Worm (Caenorhabditis elegans) whole organism, L1 larva: ENCODE data around the gene srsx-34.

Experiments used
- C04F5.9 ChIP-seq: sonication (generic microtip); optimal IDR thresholded peaks from 2 replicates; lab custom pipeline; 2016; ENCODE audit warnings: missing genetic modification characterization, missing compliant biosample characterization
- fos-1 ChIP-seq: fragments of 150-350 bp; optimal IDR thresholded peaks from 2 replicates; lab custom pipeline; 2014; ENCODE audit warnings: missing biosample characterization, missing genetic modification characterization
- jun-1 ChIP-seq: fragments of 150-350 bp; optimal IDR thresholded peaks from 2 replicates; lab custom pipeline; 2014; ENCODE audit warnings: missing biosample characterization, missing genetic modification reagents, missing genetic modification characterization
- lin-39 ChIP-seq: fragments of 150-350 bp; optimal IDR thresholded peaks from 2 replicates; lab custom pipeline; 2014; ENCODE audit warnings: missing biosample characterization, missing genetic modification reagents, missing genetic modification characterization
- mdl-1 ChIP-seq, 2 experiments: fragments of 150-350 bp; optimal IDR thresholded peaks; 2 replicates each; lab custom pipeline; 2014 to 2017; ENCODE audit warnings: missing biosample characterization in 2 of 2, missing genetic modification characterization in 2 of 2, inconsistent platforms in 1 of 2
- nhr-12 ChIP-seq: sonication (generic microtip); optimal IDR thresholded peaks from 2 replicates; lab custom pipeline; 2017; ENCODE audit warnings: missing biosample characterization, missing genetic modification characterization
- nhr-28 ChIP-seq: fragments of 150-350 bp; optimal IDR thresholded peaks from 2 replicates; lab custom pipeline; 2014; ENCODE audit warnings: missing biosample characterization, missing genetic modification characterization
- pqm-1 ChIP-seq: sonication (generic microtip); optimal IDR thresholded peaks from 3 replicates; lab custom pipeline; 2017; ENCODE audit warnings: missing biosample characterization, missing genetic modification characterization
- rnt-1 ChIP-seq: sonication (generic microtip); optimal IDR thresholded peaks from 2 replicates; lab custom pipeline; 2016; ENCODE audit warnings: mild to moderate bottlenecking, missing genetic modification characterization, moderate library complexity, missing compliant biosample characterization
- snpc-4 ChIP-seq: fragments of 150-350 bp; optimal IDR thresholded peaks from 2 replicates; lab custom pipeline; 2014; ENCODE audit warnings: missing biosample characterization, missing genetic modification characterization
- zag-1 ChIP-seq: fragments of 150-350 bp; optimal IDR thresholded peaks from 2 replicates; lab custom pipeline; 2014; ENCODE audit warnings: missing biosample characterization, missing genetic modification characterization
- ztf-11 ChIP-seq, 2 experiments: sonication (generic microtip); optimal IDR thresholded peaks; 2 replicates each; lab custom pipeline; 2016 to 2017; ENCODE audit warnings: missing genetic modification characterization in 2 of 2, missing biosample characterization in 1 of 2, missing compliant biosample characterization in 1 of 2

DNA sequence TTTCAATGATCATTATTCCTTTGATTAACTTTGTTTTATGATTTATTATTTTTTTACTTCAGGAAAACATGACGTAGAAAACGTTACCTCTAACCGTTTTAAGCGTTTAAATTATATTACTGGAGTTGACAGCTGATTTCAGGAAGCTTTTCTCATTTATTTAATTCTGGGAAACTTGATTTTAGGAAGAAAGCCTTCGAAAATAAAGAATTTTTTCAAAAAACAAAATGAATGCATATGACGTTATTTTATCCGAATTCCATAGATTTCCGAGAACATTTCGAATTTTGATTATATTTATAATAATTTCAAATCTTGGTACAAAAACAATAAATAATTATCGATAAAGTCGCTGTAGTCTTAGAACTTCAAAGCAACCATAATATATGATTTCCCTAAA lies 13.5 kb downstream of the srsx-34 start:
- TF ChIP-seq lin-39 (no peak), zag-1 (tag; lab: Kevin White, UChicago) (no peak), nhr-12 (no peak), pqm-1 (tag; lab: Kevin White, UChicago) (no peak), mdl-1 (tag; optimal IDR thresholded peaks at IDR 0.05; lab: Kevin White, UChicago) (no peak), snpc-4 (no peak), nhr-28 (tag; lab: Kevin White, UChicago) (no peak), C04F5.9 (no peak), ztf-11 (tag; optimal IDR thresholded peaks at IDR 0.05; lab: Kevin White, UChicago) (no peak), rnt-1 (no peak), jun-1 (tag; lab: Kevin White, UChicago) (no peak), fos-1 (no peak)
